Worm (Caenorhabditis elegans) whole organism, L3 larva: Measurements from ENCODE around the gene srw-2.

Source experiments
- R02D3.7 ChIP-seq: fragments of 150-350 bp; optimal IDR thresholded peaks from 2 replicates; lab custom pipeline; 2014; ENCODE audit warnings: missing biosample characterization, missing genetic modification characterization
- aly-2 ChIP-seq: fragments of 150-350 bp; optimal IDR thresholded peaks from 2 replicates; lab custom pipeline; 2014; ENCODE audit warnings: missing biosample characterization, missing genetic modification characterization
- ama-1 ChIP-seq: fragments of 150-350 bp; optimal IDR thresholded peaks from 2 replicates; lab custom pipeline; 2018
- ceh-16 ChIP-seq: sonication (generic microtip); optimal IDR thresholded peaks from 2 replicates; lab custom pipeline; 2017; ENCODE audit warnings: missing biosample characterization, missing genetic modification characterization
- ceh-28 ChIP-seq: fragments of 150-350 bp; optimal IDR thresholded peaks from 2 replicates; lab custom pipeline; 2014; ENCODE audit warnings: missing biosample characterization, missing genetic modification reagents, missing genetic modification characterization
- ceh-82 ChIP-seq: fragments of 150-350 bp; optimal IDR thresholded peaks from 2 replicates; lab custom pipeline; 2014; ENCODE audit warnings: missing biosample characterization, missing genetic modification characterization
- daf-12 ChIP-seq: fragments of 150-350 bp; optimal IDR thresholded peaks from 2 replicates; lab custom pipeline; 2014; ENCODE audit warnings: missing biosample characterization, missing genetic modification reagents, missing genetic modification characterization
- egl-27 ChIP-seq: sonication (generic microtip); optimal IDR thresholded peaks from 4 replicates; lab custom pipeline; 2017; ENCODE audit warnings: missing biosample characterization, missing genetic modification reagents, missing genetic modification characterization
- egl-5 ChIP-seq: fragments of 150-350 bp; optimal IDR thresholded peaks from 2 replicates; lab custom pipeline; 2017; ENCODE audit warnings: missing biosample characterization, missing genetic modification reagents, missing genetic modification characterization, inconsistent platforms
- elt-1 ChIP-seq: fragments of 150-350 bp; optimal IDR thresholded peaks from 2 replicates; lab custom pipeline; 2014; ENCODE audit warnings: missing biosample characterization, missing genetic modification characterization
- elt-3 ChIP-seq, 3 experiments: fragments of 150-350 bp in 1 of 3; sonication (generic microtip) in 2 of 3; optimal IDR thresholded peaks; 2 replicates in 2 of 3; 4 replicates in 1 of 3; lab custom pipeline; 2014 to 2017; ENCODE audit warnings: missing biosample characterization in 3 of 3, missing genetic modification characterization in 3 of 3
- eor-1 ChIP-seq, 2 experiments: fragments of 150-350 bp; optimal IDR thresholded peaks; 2 replicates each; lab custom pipeline; 2014 to 2018; ENCODE audit warnings: missing biosample characterization in 2 of 2, missing genetic modification characterization in 2 of 2
- fkh-10 ChIP-seq: sonication (generic microtip); optimal IDR thresholded peaks from 2 replicates; lab custom pipeline; 2017; ENCODE audit warnings: missing biosample characterization, missing genetic modification reagents, missing genetic modification characterization
- fkh-2 ChIP-seq: fragments of 150-350 bp; optimal IDR thresholded peaks from 2 replicates; lab custom pipeline; 2014; ENCODE audit warnings: missing biosample characterization, missing genetic modification reagents, missing genetic modification characterization
- hmg-11 ChIP-seq: sonication (generic microtip); optimal IDR thresholded peaks from 2 replicates; lab custom pipeline; 2016; ENCODE audit warnings: missing genetic modification characterization, missing compliant biosample characterization
- jun-1 ChIP-seq: fragments of 150-350 bp; optimal IDR thresholded peaks from 2 replicates; lab custom pipeline; 2014; ENCODE audit warnings: missing biosample characterization, missing genetic modification reagents, missing genetic modification characterization
- lin-15B ChIP-seq: fragments of 150-350 bp; optimal IDR thresholded peaks from 2 replicates; lab custom pipeline; 2014; ENCODE audit warnings: missing biosample characterization, missing genetic modification characterization
- lin-39 ChIP-seq: fragments of 150-350 bp; optimal IDR thresholded peaks from 2 replicates; lab custom pipeline; 2018; ENCODE audit warnings: missing biosample characterization, missing genetic modification reagents, missing genetic modification characterization
- lsy-12 ChIP-seq: sonication (generic microtip); optimal IDR thresholded peaks from 2 replicates; lab custom pipeline; 2016; ENCODE audit warnings: mild to moderate bottlenecking, missing genetic modification characterization, missing compliant biosample characterization
- nfya-1 ChIP-seq: sonication (generic microtip); optimal IDR thresholded peaks from 2 replicates; lab custom pipeline; 2017; ENCODE audit warnings: missing genetic modification characterization, mild to moderate bottlenecking, missing compliant biosample characterization, antibody characterized with exemption, moderate library complexity; ENCODE audit not compliant: insufficient read depth
- nhr-12 ChIP-seq: fragments of 150-350 bp; optimal IDR thresholded peaks from 2 replicates; lab custom pipeline; 2014; ENCODE audit warnings: missing biosample characterization, missing genetic modification characterization
- nhr-43 ChIP-seq: sonication (generic microtip); optimal IDR thresholded peaks from 2 replicates; lab custom pipeline; 2016; ENCODE audit warnings: mild to moderate bottlenecking, missing genetic modification characterization, missing compliant biosample characterization; ENCODE audit not compliant: poor library complexity, severe bottlenecking
- nhr-67 ChIP-seq: fragments of 150-350 bp; optimal IDR thresholded peaks from 2 replicates; lab custom pipeline; 2014; ENCODE audit warnings: missing biosample characterization, missing genetic modification characterization
- nhr-76 ChIP-seq: fragments of 150-350 bp; sonication (generic microtip); optimal IDR thresholded peaks from 5 replicates; lab custom pipeline; 2014; ENCODE audit warnings: missing biosample characterization, missing genetic modification characterization
- nhr-77 ChIP-seq: fragments of 150-350 bp; optimal IDR thresholded peaks from 2 replicates; lab custom pipeline; 2014; ENCODE audit warnings: missing biosample characterization, missing genetic modification characterization
- pqm-1 ChIP-seq: fragments of 150-350 bp; optimal IDR thresholded peaks from 2 replicates; lab custom pipeline; 2017; ENCODE audit warnings: missing biosample characterization, missing genetic modification characterization, inconsistent platforms
- sea-2 ChIP-seq: fragments of 150-350 bp; sonication (generic microtip); optimal IDR thresholded peaks from 4 replicates; lab custom pipeline; 2014; ENCODE audit warnings: missing biosample characterization, missing genetic modification reagents, missing genetic modification characterization
- tbx-2 ChIP-seq: sonication (generic microtip); optimal IDR thresholded peaks from 2 replicates; lab custom pipeline; 2016; ENCODE audit warnings: mild to moderate bottlenecking, missing genetic modification characterization, missing compliant biosample characterization
- unc-62 ChIP-seq: fragments of 150-350 bp; sonication (generic microtip); optimal IDR thresholded peaks from 4 replicates; lab custom pipeline; 2014; ENCODE audit warnings: missing biosample characterization, missing genetic modification reagents, missing genetic modification characterization
- ztf-11 ChIP-seq: fragments of 150-350 bp; optimal IDR thresholded peaks from 2 replicates; lab custom pipeline; 2014; ENCODE audit warnings: missing biosample characterization, missing genetic modification characterization

Gene srw-2

DNA sequence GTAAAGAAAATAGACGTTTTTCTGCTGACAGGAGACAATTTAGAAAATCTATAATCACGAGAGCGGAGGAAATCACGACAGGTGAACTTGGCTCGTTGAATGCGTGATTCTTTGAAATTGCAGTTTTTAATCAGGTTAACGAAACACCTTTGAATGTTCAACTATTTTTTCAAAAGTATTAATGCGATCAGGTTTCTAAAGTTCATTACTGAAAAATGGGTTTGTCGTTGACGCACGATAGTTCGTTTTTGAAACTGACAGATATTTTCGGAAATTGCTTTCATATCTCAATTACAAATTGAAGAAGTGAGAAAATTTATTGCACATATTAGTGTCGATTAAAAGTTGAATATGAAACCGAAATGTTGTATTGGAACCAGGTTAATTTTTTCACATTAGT is 14.7 kb upstream of the srw-2 start, which contains the start of gene F54E2.5:
F54E2.5 (minus strand) TSS at position 101 of the 400 bp plus-strand sequence.
- TF ChIP-seq fkh-10 (no peak), jun-1 (no peak), fkh-2 (no peak), egl-5 (tag; lab: Kevin White, UChicago) (no peak)

DNA sequence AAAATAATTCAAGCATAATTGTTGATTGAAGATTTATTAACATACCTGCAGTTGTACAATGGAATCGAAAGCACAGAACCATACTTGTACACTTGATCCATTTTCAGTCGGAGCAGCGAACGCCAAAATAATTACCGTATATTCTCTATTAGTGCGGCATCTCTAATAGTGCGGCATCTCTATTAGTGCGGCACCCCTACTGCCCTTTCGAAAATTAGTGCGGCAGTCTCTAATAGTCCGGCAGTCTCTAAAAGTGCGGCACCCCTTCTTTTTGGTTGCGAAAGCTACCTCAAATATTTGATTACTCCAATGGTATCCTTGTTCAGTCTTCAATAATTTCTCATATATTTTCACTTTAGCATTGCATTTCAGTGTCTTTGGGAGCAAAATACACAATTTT is 12.6 kb upstream of the srw-2 start, which contains the start of gene srt-34:
srt-34 (minus strand) TSS at position 101 of the 400 bp plus-strand sequence.
- TF ChIP-seq tbx-2 (tag; lab: Kevin White, UChicago): no peak
- no peak for TF ChIP-seq nhr-77 (tag; lab: Kevin White, UChicago)
- no peak for TF ChIP-seq egl-5 (tag; lab: Kevin White, UChicago)
- no peak for TF ChIP-seq unc-62 (GFP tag; lab: Kevin White, UChicago)
- no peak for TF ChIP-seq R02D3.7 (tag; lab: Kevin White, UChicago)
- no peak for TF ChIP-seq egl-27 (tag; lab: Kevin White, UChicago)
- TF ChIP-seq elt-1 (tag; lab: Kevin White, UChicago): no peak
- TF ChIP-seq ceh-82 (tag; lab: Kevin White, UChicago): no peak

DNA sequence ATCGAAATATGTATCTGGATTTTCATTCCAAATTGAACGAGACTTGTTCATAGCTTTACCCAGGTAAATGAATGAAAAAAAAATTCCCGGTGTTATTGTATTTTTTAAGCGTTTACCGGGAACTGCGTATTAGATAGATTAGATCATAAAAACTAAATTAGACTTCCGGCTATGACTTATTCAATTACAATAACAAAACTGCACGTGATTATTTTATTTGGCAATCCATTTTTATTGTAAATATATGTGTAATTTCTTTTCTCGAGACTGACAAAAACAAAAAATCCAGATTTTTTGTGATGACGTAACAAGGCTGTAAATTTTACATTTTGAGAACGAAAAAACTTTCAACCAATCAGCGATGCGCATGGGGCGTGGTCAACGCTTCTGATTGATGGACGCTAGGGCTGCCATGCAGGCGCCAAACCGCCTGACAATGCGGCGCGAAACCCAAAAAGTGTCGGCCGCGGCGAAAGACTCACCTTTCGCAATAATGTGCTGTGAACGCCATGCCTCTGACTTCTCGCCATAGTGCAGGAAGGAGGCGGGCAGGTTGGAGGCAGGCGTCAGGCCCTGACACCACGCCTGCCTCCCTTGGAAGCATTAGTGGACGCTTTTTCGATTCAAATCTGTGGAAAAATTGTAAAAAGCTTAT is 8.9 kb upstream of the srw-2 start, which contains the start of gene srh-36:
srh-36 (minus strand) TSS at position 51 of the 655 bp plus-strand sequence.
- TF ChIP-seq nhr-67 (no peak), nhr-43 (tag; lab: Kevin White, UChicago) (no peak), nfya-1 (tag; lab: Kevin White, UChicago) (peak; percentile 46), hmg-11 (tag; lab: Kevin White, UChicago) (no peak)

DNA sequence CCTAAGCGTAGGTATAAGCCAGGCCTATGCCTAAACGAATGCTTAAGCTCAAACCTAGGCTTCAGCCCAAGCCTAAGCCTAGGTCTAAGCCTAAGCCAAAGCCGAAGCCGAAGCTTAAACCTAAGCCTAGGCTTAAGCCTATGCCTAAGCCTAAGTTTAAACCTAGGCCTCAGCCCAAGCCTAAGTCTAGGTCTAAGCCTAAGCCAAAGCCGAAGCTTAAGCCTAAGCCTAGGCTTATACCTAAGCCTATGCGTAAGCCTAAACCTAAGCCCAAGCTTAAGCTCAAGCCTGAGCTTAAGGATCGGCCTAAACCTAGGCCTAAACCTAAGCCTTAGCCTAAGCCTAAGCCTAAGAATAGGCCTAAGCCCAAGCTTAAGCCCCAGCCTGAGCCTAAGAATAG is 4.7 kb upstream of the srw-2 start:
- TF ChIP-seq R02D3.7 (tag; lab: Kevin White, UChicago) (no peak), lsy-12 (tag; lab: Kevin White, UChicago) (no peak), ztf-11 (no peak), nhr-12 (tag; lab: Kevin White, UChicago) (no peak), fkh-10 (no peak), lin-39 (tag; lab: Kevin White, UChicago) (no peak), eor-1 (tag; optimal IDR thresholded peaks at IDR 0.05; lab: Kevin White, UChicago) (no peak), pqm-1 (tag; lab: Kevin White, UChicago) (no peak), nhr-77 (tag; lab: Kevin White, UChicago) (no peak), ceh-16 (tag; lab: Kevin White, UChicago) (no peak), unc-62 (GFP tag; lab: Kevin White, UChicago) (no peak), elt-1 (tag; lab: Kevin White, UChicago) (no peak), daf-12 (tag; lab: Kevin White, UChicago) (no peak), nhr-43 (tag; lab: Kevin White, UChicago) (no peak), ceh-28 (tag; lab: Kevin White, UChicago) (no peak), nhr-76 (tag; lab: Kevin White, UChicago) (no peak), ama-1 (lab: Kevin White, UChicago) (no peak)

DNA sequence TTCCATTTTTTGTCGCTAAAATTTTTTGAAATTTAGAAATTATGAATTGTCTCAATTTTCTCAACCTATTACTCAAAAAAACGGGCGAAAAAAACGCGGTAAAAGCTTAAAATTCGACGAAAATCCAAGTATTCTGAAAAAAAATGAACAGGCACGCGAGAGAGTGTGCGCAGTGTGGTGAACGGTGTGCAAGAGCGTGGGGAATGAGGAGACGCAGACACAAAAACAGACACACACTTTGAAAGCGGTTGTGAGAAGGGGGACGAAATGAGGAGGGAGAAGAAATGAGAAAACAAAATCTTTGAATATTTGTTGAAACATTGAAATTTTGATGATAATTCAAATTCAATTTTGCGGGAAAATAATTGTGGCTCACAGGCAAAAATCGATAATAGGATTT is 3.9 kb upstream of the srw-2 start, which contains the start of gene T03D3.5:
T03D3.5 (minus strand) TSS at position 21 of the 400 bp plus-strand sequence.
- no peak for TF ChIP-seq pqm-1 (tag; lab: Kevin White, UChicago)
- TF ChIP-seq hmg-11 (tag; lab: Kevin White, UChicago): peak; percentile 87

DNA sequence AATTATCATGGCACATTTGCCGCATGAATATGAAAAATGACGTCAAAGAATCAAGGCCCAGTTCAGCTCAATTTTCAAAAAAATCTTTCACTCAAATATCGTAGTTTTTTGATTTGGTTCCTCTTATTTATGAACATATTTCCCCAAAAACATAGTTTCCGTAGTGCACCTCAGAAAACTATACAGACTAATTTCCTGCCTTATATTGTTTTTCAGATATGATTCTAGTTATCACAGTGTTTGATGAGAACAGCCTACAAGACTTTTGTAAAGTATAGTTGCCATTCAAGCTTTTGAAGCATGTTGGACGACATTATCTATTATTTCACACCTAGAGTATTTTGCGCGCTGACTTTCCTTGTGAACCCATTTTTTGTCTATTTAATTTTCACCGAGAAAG is 2.0 kb downstream of the srw-2 start, which contains the start of gene srj-50:
srj-50 (plus strand) TSS at position 301 of the 400 bp plus-strand sequence.
- TF ChIP-seq elt-3 (tag; optimal IDR thresholded peaks at IDR 0.05; lab: Kevin White, UChicago): no peak
- TF ChIP-seq aly-2: no peak
- TF ChIP-seq lin-15B: no peak
- no peak for TF ChIP-seq sea-2 (GFP tag; lab: Kevin White, UChicago)
- TF ChIP-seq egl-5 (tag; lab: Kevin White, UChicago): no peak
- TF ChIP-seq nhr-12 (tag; lab: Kevin White, UChicago): no peak
